Fruit fly (Drosophila melanogaster) whole organism, embryonic: ENCODE data around the gene hob.

Experiments
- ATbp ChIP-seq: fragments of 200-800 bp; sonication (Bioruptor generic); optimal IDR thresholded peaks from 2 replicates; lab custom pipeline; 2017; ENCODE audit warnings: missing biosample characterization, mild to moderate bottlenecking, missing genetic modification characterization, missing genetic modification reagents
- BEAF-32 ChIP-seq: fragments of 200-800 bp; sonication (Bioruptor generic); optimal IDR thresholded peaks from 3 replicates; lab custom pipeline; 2017; ENCODE audit warnings: missing biosample characterization, missing genetic modification characterization, mild to moderate bottlenecking, moderate library complexity, missing genetic modification reagents
- Blimp-1 ChIP-seq: fragments of 200-800 bp; sonication (Bioruptor generic); optimal IDR thresholded peaks from 3 replicates; lab custom pipeline; 2018; ENCODE audit warnings: missing biosample characterization, missing genetic modification characterization, mild to moderate bottlenecking, moderate library complexity, missing genetic modification reagents
- CG11247 ChIP-seq: fragments of 200-800 bp; sonication (Bioruptor generic); IDR thresholded peaks from 2 replicates; pipeline ENCODE4 v1.3.6; 2022; ENCODE audit warnings: missing biosample characterization, missing genetic modification characterization
- CG11456 ChIP-seq: fragments of 200-800 bp; sonication (Bioruptor generic); IDR thresholded peaks from 3 replicates; pipeline ENCODE4 v1.3.6; 2022; ENCODE audit warnings: missing biosample characterization, missing genetic modification characterization
- CG12299 ChIP-seq: fragments of 200-800 bp; sonication (Bioruptor generic); optimal IDR thresholded peaks from 2 replicates; lab custom pipeline; 2018; ENCODE audit warnings: missing biosample characterization, mild to moderate bottlenecking, missing genetic modification characterization
- CG1233 ChIP-seq: fragments of 200-800 bp; sonication (Bioruptor generic); optimal IDR thresholded peaks from 4 replicates; lab custom pipeline; 2018; ENCODE audit warnings: missing biosample characterization, mild to moderate bottlenecking, missing genetic modification characterization
- CG13775 ChIP-seq: fragments of 200-800 bp; sonication (Bioruptor generic); optimal IDR thresholded peaks from 3 replicates; lab custom pipeline; 2017; ENCODE audit warnings: missing biosample characterization, mild to moderate bottlenecking, missing genetic modification characterization
- CG1529 ChIP-seq: fragments of 200-800 bp; sonication (Bioruptor generic); optimal IDR thresholded peaks from 3 replicates; lab custom pipeline; 2018; ENCODE audit warnings: missing biosample characterization, missing genetic modification characterization
- CG16863 ChIP-seq: fragments of 200-800 bp; sonication (Bioruptor generic); optimal IDR thresholded peaks from 3 replicates; lab custom pipeline; 2016; ENCODE audit warnings: missing biosample characterization, missing genetic modification characterization
- CG17568 ChIP-seq: fragments of 200-800 bp; sonication (Bioruptor generic); optimal IDR thresholded peaks from 2 replicates; lab custom pipeline; 2018; ENCODE audit warnings: missing biosample characterization, mild to moderate bottlenecking, missing genetic modification characterization, moderate library complexity
- CG18619 ChIP-seq: fragments of 200-800 bp; sonication (Bioruptor generic); optimal IDR thresholded peaks from 3 replicates; lab custom pipeline; 2017; ENCODE audit warnings: missing biosample characterization, mild to moderate bottlenecking, missing genetic modification characterization
- CG2116 ChIP-seq: fragments of 200-800 bp; sonication (Bioruptor generic); optimal IDR thresholded peaks from 3 replicates; lab custom pipeline; 2018; ENCODE audit warnings: missing biosample characterization, mild to moderate bottlenecking, missing genetic modification characterization
- CG30431 ChIP-seq: fragments of 200-800 bp; sonication (Bioruptor generic); optimal IDR thresholded peaks from 2 replicates; lab custom pipeline; 2017; ENCODE audit warnings: missing biosample characterization, missing genetic modification characterization
- CG3065 ChIP-seq: fragments of 200-800 bp; sonication (Bioruptor generic); optimal IDR thresholded peaks from 2 replicates; lab custom pipeline; 2016; ENCODE audit warnings: missing biosample characterization, missing genetic modification characterization
- CG32772 ChIP-seq: fragments of 200-800 bp; sonication (Bioruptor generic); IDR thresholded peaks from 2 replicates; pipeline ENCODE4 v1.3.6; 2022; ENCODE audit warnings: missing biosample characterization, missing genetic modification characterization
- CG6272 ChIP-seq: fragments of 200-800 bp; sonication (Bioruptor generic); IDR thresholded peaks from 2 replicates; pipeline ENCODE4 v1.3.6; 2022; ENCODE audit warnings: missing biosample characterization, missing genetic modification characterization
- CG6654 ChIP-seq: fragments of 200-800 bp; sonication (Bioruptor generic); optimal IDR thresholded peaks from 2 replicates; lab custom pipeline; 2017; ENCODE audit warnings: missing biosample characterization, mild to moderate bottlenecking, missing genetic modification characterization
- CG6689 ChIP-seq: fragments of 200-800 bp; sonication (Bioruptor generic); IDR thresholded peaks from 2 replicates; pipeline ENCODE4 v1.3.6; 2022; ENCODE audit warnings: missing biosample characterization, missing genetic modification characterization
- CG8924 ChIP-seq: fragments of 200-800 bp; optimal IDR thresholded peaks from 3 replicates; lab custom pipeline; 2019; ENCODE audit warnings: missing biosample characterization, mild to moderate bottlenecking, missing genetic modification characterization, moderate library complexity
- CG8944 ChIP-seq: fragments of 200-800 bp; sonication (Bioruptor generic); optimal IDR thresholded peaks from 3 replicates; lab custom pipeline; 2016; ENCODE audit warnings: missing biosample characterization, missing genetic modification characterization
- CG9215 ChIP-seq: fragments of 200-800 bp; sonication (Bioruptor generic); IDR thresholded peaks from 2 replicates; pipeline ENCODE4 v1.3.6; 2022; ENCODE audit warnings: missing biosample characterization, missing genetic modification characterization
- CG9817 ChIP-seq: fragments of 200-800 bp; sonication (Bioruptor generic); optimal IDR thresholded peaks from 2 replicates; lab custom pipeline; 2018; ENCODE audit warnings: missing biosample characterization, mild to moderate bottlenecking, missing genetic modification characterization, moderate library complexity
- E2f2 ChIP-seq: fragments of 200-800 bp; sonication (Bioruptor generic); IDR thresholded peaks from 2 replicates; pipeline ENCODE4 v1.3.6; 2022; ENCODE audit warnings: missing biosample characterization, missing genetic modification characterization
- HLHmδ ChIP-seq: fragments of 200-800 bp; sonication (Bioruptor generic); optimal IDR thresholded peaks from 2 replicates; lab custom pipeline; 2018; ENCODE audit warnings: missing biosample characterization, mild to moderate bottlenecking, missing genetic modification characterization, moderate library complexity
- Hand ChIP-seq: fragments of 200-800 bp; sonication (Bioruptor generic); optimal IDR thresholded peaks from 2 replicates; lab custom pipeline; 2017; ENCODE audit warnings: mild to moderate bottlenecking, missing biosample characterization, missing genetic modification reagents, missing genetic modification characterization
- Hr39 ChIP-seq: fragments of >200 bp; optimal IDR thresholded peaks from 2 replicates; lab custom pipeline; 2017
- Mrtf ChIP-seq: fragments of 200-800 bp; sonication (Bioruptor generic); IDR thresholded peaks from 3 replicates; pipeline ENCODE4 v1.3.6; 2022; ENCODE audit warnings: missing biosample characterization, missing genetic modification characterization
- NfI ChIP-seq: fragments of 200-800 bp; sonication (Bioruptor generic); optimal IDR thresholded peaks from 3 replicates; lab custom pipeline; 2018; ENCODE audit warnings: missing biosample characterization, mild to moderate bottlenecking, missing genetic modification characterization, moderate library complexity
- Opbp ChIP-seq: fragments of 200-800 bp; sonication (Bioruptor generic); IDR thresholded peaks from 3 replicates; pipeline ENCODE4 v1.3.6; 2022; ENCODE audit warnings: missing biosample characterization, missing genetic modification characterization; ENCODE audit not compliant: partially characterized antibody
- Optix ChIP-seq: fragments of 200-800 bp; sonication (Bioruptor generic); IDR thresholded peaks from 3 replicates; pipeline ENCODE4 v1.3.6; 2022; ENCODE audit warnings: missing biosample characterization, missing genetic modification characterization
- Trl ChIP-seq, 3 experiments: fragments of >200 bp in 2 of 3; fragments of 200-800 bp in 1 of 3; sonication (Bioruptor generic) in 1 of 3; optimal IDR thresholded peaks; 2 replicates in 1 of 3; 3 replicates in 2 of 3; lab custom pipeline; 2016 to 2017; ENCODE audit warnings: missing biosample characterization in 1 of 3, missing genetic modification characterization in 1 of 3
- ac ChIP-seq: fragments of 200-800 bp; sonication (Bioruptor generic); optimal IDR thresholded peaks from 3 replicates; lab custom pipeline; 2017; ENCODE audit warnings: missing biosample characterization, mild to moderate bottlenecking, missing genetic modification characterization
- bowl ChIP-seq: fragments of 200-800 bp; sonication (Bioruptor generic); IDR thresholded peaks from 2 replicates; pipeline ENCODE4 v1.3.6; 2022; ENCODE audit warnings: missing biosample characterization, missing genetic modification characterization
- cas ChIP-seq: fragments of 200-800 bp; sonication (Bioruptor generic); IDR thresholded peaks from 2 replicates; pipeline ENCODE4 v1.3.6; 2022; ENCODE audit warnings: missing biosample characterization, missing genetic modification characterization
- chm ChIP-seq: fragments of 200-800 bp; sonication (Bioruptor generic); IDR thresholded peaks from 2 replicates; pipeline ENCODE4 v1.3.6; 2022; ENCODE audit warnings: missing biosample characterization, missing genetic modification characterization
- danr ChIP-seq: fragments of 200-800 bp; sonication (Bioruptor generic); IDR thresholded peaks from 2 replicates; pipeline ENCODE4 v1.3.6; 2022; ENCODE audit warnings: missing biosample characterization, missing genetic modification characterization
- en ChIP-seq: fragments of 200-800 bp; sonication (Bioruptor generic); optimal IDR thresholded peaks from 2 replicates; lab custom pipeline; 2016; ENCODE audit warnings: missing biosample characterization, missing genetic modification characterization
- eyg ChIP-seq: fragments of 200-800 bp; sonication (Bioruptor generic); optimal IDR thresholded peaks from 3 replicates; lab custom pipeline; 2016; ENCODE audit warnings: missing biosample characterization, missing genetic modification characterization
- fd96Cb ChIP-seq: fragments of 200-800 bp; sonication (Bioruptor generic); optimal IDR thresholded peaks from 2 replicates; lab custom pipeline; 2018; ENCODE audit warnings: missing biosample characterization, mild to moderate bottlenecking, missing genetic modification characterization, moderate library complexity
- kni ChIP-seq: fragments of 200-800 bp; sonication (Bioruptor generic); optimal IDR thresholded peaks from 3 replicates; lab custom pipeline; 2017; ENCODE audit warnings: mild to moderate bottlenecking, missing biosample characterization, missing genetic modification reagents, missing genetic modification characterization
- mam ChIP-seq: fragments of 200-800 bp; sonication (Bioruptor generic); optimal IDR thresholded peaks from 3 replicates; lab custom pipeline; 2016; ENCODE audit warnings: missing biosample characterization, missing genetic modification characterization
- mirr ChIP-seq: fragments of 200-800 bp; sonication (Bioruptor generic); optimal IDR thresholded peaks from 3 replicates; lab custom pipeline; 2018; ENCODE audit warnings: missing biosample characterization, mild to moderate bottlenecking, missing genetic modification characterization
- oc ChIP-seq: fragments of 200-800 bp; sonication (Bioruptor generic); optimal IDR thresholded peaks from 2 replicates; lab custom pipeline; 2018; ENCODE audit warnings: missing biosample characterization, mild to moderate bottlenecking, missing genetic modification characterization, moderate library complexity
- org-1 ChIP-seq: fragments of 200-800 bp; sonication (Bioruptor generic); optimal IDR thresholded peaks from 2 replicates; lab custom pipeline; 2017; ENCODE audit warnings: missing biosample characterization, missing genetic modification characterization
- pum ChIP-seq: fragments of 200-800 bp; sonication (Bioruptor generic); optimal IDR thresholded peaks from 2 replicates; lab custom pipeline; 2016; ENCODE audit warnings: missing biosample characterization, missing genetic modification characterization
- sima ChIP-seq: fragments of 200-800 bp; sonication (Bioruptor generic); optimal IDR thresholded peaks from 2 replicates; lab custom pipeline; 2016; ENCODE audit warnings: missing biosample characterization, missing genetic modification characterization
- tin ChIP-seq: fragments of 200-800 bp; sonication (Bioruptor generic); optimal IDR thresholded peaks from 3 replicates; lab custom pipeline; 2016; ENCODE audit warnings: missing biosample characterization, missing genetic modification characterization
- vfl ChIP-seq: fragments of 200-800 bp; sonication (Bioruptor generic); optimal IDR thresholded peaks from 2 replicates; lab custom pipeline; 2016; ENCODE audit warnings: missing biosample characterization, missing genetic modification characterization
- vnd ChIP-seq: fragments of 200-800 bp; sonication (Bioruptor generic); IDR thresholded peaks from 3 replicates; pipeline ENCODE4 v1.3.6; 2022; ENCODE audit warnings: missing biosample characterization, missing genetic modification characterization; ENCODE audit not compliant: partially characterized antibody

hob gene

DNA sequence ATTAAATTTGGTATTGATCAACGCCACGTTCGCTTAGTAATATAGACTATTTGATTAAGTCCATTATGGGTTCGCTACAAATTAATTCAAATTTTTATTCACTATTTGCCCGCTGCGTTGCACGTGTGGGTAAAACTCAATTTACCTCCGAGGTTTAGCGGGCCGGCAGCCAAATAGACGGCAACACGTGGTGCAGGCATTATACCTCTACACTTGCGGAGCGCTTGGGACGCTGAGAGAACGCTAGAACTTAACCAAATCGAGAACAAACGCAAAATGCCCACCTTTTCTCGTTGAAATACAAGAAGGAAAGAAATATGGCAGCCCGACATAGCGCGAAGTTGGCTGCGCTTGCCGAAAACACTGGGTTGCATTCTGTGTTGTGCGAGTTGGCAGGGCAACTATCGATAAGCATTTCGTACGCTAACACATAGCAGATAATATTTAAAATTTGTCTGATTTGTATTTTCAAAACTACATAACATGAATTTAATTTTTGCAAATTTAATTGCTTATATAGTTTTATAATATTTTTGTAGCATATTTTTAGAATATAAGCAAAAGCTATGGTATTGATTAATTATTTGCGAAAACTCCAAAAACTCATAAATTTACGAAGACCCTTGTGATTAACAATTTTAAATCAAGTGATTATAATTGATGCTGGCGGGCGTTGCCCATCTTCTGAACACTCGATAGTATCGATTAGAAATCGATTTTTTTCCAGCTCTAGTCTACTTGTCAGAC is 4.1 kb upstream of the hob start, which contains the start of the genes RpL28 and eIF1 (continued):
- peak; percentile 74 for TF ChIP-seq fd96Cb (tag; lab: Kevin White, UChicago)
- peak; percentile 76 for TF ChIP-seq CG6272 (GFP tag; lab: Robert Waterston, UW)
- TF ChIP-seq CG13775 (GFP tag; lab: Kevin White, UChicago): peak; percentile 98
- TF ChIP-seq CG12299 (tag; lab: Kevin White, UChicago): peak; percentile 77
- TF ChIP-seq tin: peak; percentile 91
- no peak for TF ChIP-seq Hr39 (lab: Kevin White, UChicago)
- peak; percentile 98 for TF ChIP-seq NfI (GFP tag; lab: Kevin White, UChicago)
- peak; percentile 84 for TF ChIP-seq CG6654
- peak; percentile 76 for TF ChIP-seq en (GFP tag; lab: Kevin White, UChicago)
- TF ChIP-seq BEAF-32 (GFP tag; lab: Kevin White, UChicago): peak; percentile 96
- peak; percentile 87 for TF ChIP-seq eyg (GFP tag; lab: Kevin White, UChicago)
- TF ChIP-seq Mrtf (GFP tag; lab: Robert Waterston, UW): peak; percentile 80; the same call in 2 of the 3 replicates
- TF ChIP-seq CG11247: peak; percentile 87
- TF ChIP-seq org-1: peak; percentile 86
- TF ChIP-seq CG3065 (GFP tag; lab: Kevin White, UChicago): peak; percentile 87
- TF ChIP-seq pum (GFP tag; lab: Kevin White, UChicago): peak; percentile 85
- peak; percentile 61 for TF ChIP-seq cas (GFP tag; lab: Robert Waterston, UW)
- TF ChIP-seq CG1529 (GFP tag; lab: Kevin White, UChicago): peak; percentile 89
- TF ChIP-seq kni (GFP tag; lab: Kevin White, UChicago): peak; percentile 94
- 0 out of 2 replicates have a peak, but pooled peaks have one; percentile 28 for TF ChIP-seq danr
- TF ChIP-seq CG11456: peak; percentile 95
- peak; percentile 73 for TF ChIP-seq E2f2 (GFP tag; lab: Robert Waterston, UW)
- peak; percentile 100 for TF ChIP-seq CG2116 (GFP tag; lab: Kevin White, UChicago)
- peak; percentile 88 for TF ChIP-seq ac (GFP tag; lab: Kevin White, UChicago)

DNA sequence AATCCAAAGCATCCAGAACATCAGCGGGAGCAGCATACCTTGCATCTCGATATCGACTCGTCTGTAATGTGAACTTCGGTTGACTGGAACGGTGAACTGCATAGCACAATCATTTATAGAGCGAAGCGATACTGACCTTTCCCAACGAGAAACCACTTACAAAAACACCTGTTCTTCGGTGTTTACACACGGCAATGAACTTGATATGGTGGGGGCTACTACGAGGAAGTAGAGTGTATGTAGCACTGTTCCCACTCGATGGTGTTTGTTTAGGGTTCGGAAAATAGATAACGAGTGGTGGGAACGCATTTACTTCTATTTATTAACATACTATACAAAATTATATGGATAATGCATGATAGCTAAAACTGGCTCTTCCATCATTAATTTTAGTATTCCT is 9.8 kb downstream of the hob start, which contains the start of the genes CG32269 and CG32270:
TSS of gene CG32269 (minus strand) at position 91 of the 400 bp plus-strand sequence.
TSS of gene CG32270 (minus strand) at position 91 of the 400 bp plus-strand sequence.
- TF ChIP-seq sima (GFP tag; lab: Kevin White, UChicago) (no peak), CG32772 (GFP tag; lab: Robert Waterston, UW) (no peak), CG30431 (no peak), CG9215 (GFP tag; lab: Robert Waterston, UW) (no peak), Blimp-1 (GFP tag; lab: Kevin White, UChicago) (no peak), chm (GFP tag; lab: Robert Waterston, UW) (no peak), CG8944 (GFP tag; lab: Kevin White, UChicago) (no peak), Optix (no peak), CG8924 (tag; lab: Kevin White, UChicago) (no peak), bowl (GFP tag; lab: Robert Waterston, UW) (no peak), HLHmδ (peak; percentile 30), ATbp (GFP tag; lab: Kevin White, UChicago) (no peak), CG1233 (GFP tag; lab: Kevin White, UChicago) (no peak), vfl (GFP tag; lab: Kevin White, UChicago) (no peak), Hand (GFP tag; lab: Kevin White, UChicago) (no peak), CG9817 (tag; lab: Kevin White, UChicago) (no peak), Trl (optimal IDR thresholded peaks at IDR 0.05; lab: Kevin White, UChicago) (no peak), Trl (GFP tag; optimal IDR thresholded peaks at IDR 0.05; lab: Kevin White, UChicago) (peak; percentile 0), CG18619 (peak; percentile 3), vnd (GFP tag; lab: Robert Waterston, UW) (no peak), Opbp (GFP tag; lab: Robert Waterston, UW) (no peak), mirr (GFP tag; lab: Kevin White, UChicago) (peak; percentile 66), CG16863 (no peak), CG6689 (GFP tag; lab: Robert Waterston, UW) (no peak), oc (tag; lab: Kevin White, UChicago) (no peak), CG17568 (GFP tag; lab: Kevin White, UChicago) (no peak), mam (GFP tag; lab: Kevin White, UChicago) (no peak)
